Worm (Caenorhabditis elegans): ENCODE results near the gene dsb-1.

dsb-1 gene

DNA sequence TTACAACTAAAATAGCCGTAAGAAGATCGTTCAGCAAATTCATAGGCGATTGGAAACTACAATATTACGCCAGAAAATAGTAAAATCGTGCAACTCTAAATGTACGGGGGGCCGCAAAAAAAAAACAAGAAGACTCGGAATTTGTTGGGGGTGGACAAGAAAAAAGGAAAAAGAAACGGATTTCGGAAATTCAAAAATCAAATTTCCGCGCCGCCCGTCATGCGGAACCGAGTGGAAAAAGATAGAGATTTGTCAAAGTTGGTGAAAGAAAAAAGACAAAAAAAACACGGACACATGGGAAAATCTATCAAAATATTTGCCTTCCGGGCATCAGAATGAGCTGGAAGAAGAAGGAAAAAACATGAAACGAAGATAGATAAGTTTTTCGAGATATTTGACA lies 10.6 kb downstream of the dsb-1 start:
- no peak for TF ChIP-seq egrh-3 (GFP tag; IDR thresholded peaks at IDR 0.05)
- no peak for TF ChIP-seq Y56A3A.18 (GFP tag; IDR thresholded peaks at IDR 0.05)
- no peak for TF ChIP-seq die-1 (tag; optimal IDR thresholded peaks at IDR 0.05)
- TF ChIP-seq nhr-27 (tag; optimal IDR thresholded peaks at IDR 0.05) = no peak
- TF ChIP-seq F52B5.7 (tag; optimal IDR thresholded peaks at IDR 0.05) = no peak
- no peak for TF ChIP-seq hlh-26 (GFP tag; conservative IDR thresholded peaks at IDR 0.05)
- TF ChIP-seq nhr-120 (GFP tag; IDR thresholded peaks at IDR 0.05) = no peak
- TF ChIP-seq rpc-1 (optimal IDR thresholded peaks at IDR 0.05) = no peak
- TF ChIP-seq rpc-1 (tag; optimal IDR thresholded peaks at IDR 0.05) = no peak
- TF ChIP-seq zim-3 (tag; optimal IDR thresholded peaks at IDR 0.05) = no peak
- TF ChIP-seq lsl-1 (GFP tag; optimal IDR thresholded peaks at IDR 0.05) = no peak

- TF ChIP-seq snpc-1.1 (tag; optimal IDR thresholded peaks at IDR 0.05; ENCODE audit: insufficient read depth) (no peak), nhr-80 (tag; optimal IDR thresholded peaks at IDR 0.05) (peak; percentile 61), nhr-27 (tag; optimal IDR thresholded peaks at IDR 0.05) (no peak)
Measured at ce11 chrIV:12420455-12420854, 11.7 kb downstream of the dsb-1 start, which contains the start of gene ugt-65. TSS of gene ugt-65 (plus strand) at chrIV:12420683.

- TF ChIP-seq F22D6.2 (tag; optimal IDR thresholded peaks at IDR 0.05) (no peak), ekl-4 (GFP tag; IDR thresholded peaks at IDR 0.05) (no peak), F39B2.1 (GFP tag; IDR thresholded peaks at IDR 0.05) (no peak), F49E8.2 (tag; optimal IDR thresholded peaks at IDR 0.05; ENCODE audit: insufficient read depth) (no peak), dpff-1 (tag; optimal IDR thresholded peaks at IDR 0.05) (no peak), ztf-6 (GFP tag; IDR thresholded peaks at IDR 0.05) (no peak), nfya-2 (GFP tag; IDR thresholded peaks at IDR 0.05) (no peak), nhr-27 (tag; optimal IDR thresholded peaks at IDR 0.05) (no peak), madf-3 (GFP tag; IDR thresholded peaks at IDR 0.05) (no peak)
Measured at ce11 chrIV:12425595-12425994, 16.9 kb downstream of the dsb-1 start.

ce11 chrIV:12427687-12428284 lies 19.1 kb downstream of the dsb-1 start:
- no peak for TF ChIP-seq die-1 (tag; optimal IDR thresholded peaks at IDR 0.05)
- TF ChIP-seq cebp-2 (GFP tag; IDR thresholded peaks at IDR 0.05) = 0 out of 2 replicates have a peak, but pooled peaks have one; percentile 64
- peak; percentile 37 for TF ChIP-seq ztf-26 (tag; optimal IDR thresholded peaks at IDR 0.05)
- no peak for TF ChIP-seq atf-7 (tag; optimal IDR thresholded peaks at IDR 0.05)
- peak; percentile 94 for TF ChIP-seq zfh-2 (GFP tag; conservative IDR thresholded peaks at IDR 0.05)
- TF ChIP-seq athp-1 (tag; optimal IDR thresholded peaks at IDR 0.05) = peak; percentile 6
- TF ChIP-seq nfyb-1 (GFP tag; IDR thresholded peaks at IDR 0.05) = 0 out of 2 replicates have a peak, but pooled peaks have one; percentile 13
- TF ChIP-seq lin-40 (tag; optimal IDR thresholded peaks at IDR 0.05) = peak; percentile 22
- 0 out of 2 replicates have a peak, but pooled peaks have one; percentile 20 for TF ChIP-seq dox-1 (GFP tag; IDR thresholded peaks at IDR 0.05)
- TF ChIP-seq egrh-3 (GFP tag; IDR thresholded peaks at IDR 0.05) = peak; percentile 96
- TF ChIP-seq B0261.1 (tag; optimal IDR thresholded peaks at IDR 0.05) = no peak

- TF ChIP-seq unc-62 (GFP tag; optimal IDR thresholded peaks at IDR 0.05) = no peak
- no peak for TF ChIP-seq lin-35 (GFP tag; optimal IDR thresholded peaks at IDR 0.05)
- no peak for TF ChIP-seq sea-2 (GFP tag; IDR thresholded peaks at IDR 0.05)
- no peak for TF ChIP-seq ccch-3 (GFP tag; optimal IDR thresholded peaks at IDR 0.05)
- no peak for TF ChIP-seq mes-4 (tag; optimal IDR thresholded peaks at IDR 0.05)
- TF ChIP-seq madf-6 (GFP tag; IDR thresholded peaks at IDR 0.05) = no peak
- no peak for TF ChIP-seq K11D2.4 (GFP tag; IDR thresholded peaks at IDR 0.05)
- TF ChIP-seq Y95B8A.8 (GFP tag; IDR thresholded peaks at IDR 0.05) = no peak
- TF ChIP-seq cebp-2 (GFP tag; IDR thresholded peaks at IDR 0.05) = no peak
- TF ChIP-seq hmg-20 (GFP tag; IDR thresholded peaks at IDR 0.05) = no peak
- no peak for TF ChIP-seq ztf-22 (GFP tag; optimal IDR thresholded peaks at IDR 0.05)
- TF ChIP-seq athp-1 (tag; optimal IDR thresholded peaks at IDR 0.05) = no peak
- no peak for TF ChIP-seq him-1 (tag; optimal IDR thresholded peaks at IDR 0.05)
- no peak for TF ChIP-seq ekl-4 (GFP tag; IDR thresholded peaks at IDR 0.05)
- TF ChIP-seq ZK185.1 (tag; optimal IDR thresholded peaks at IDR 0.05; ENCODE audit: poor library complexity, severe bottlenecking) = no peak
- no peak for TF ChIP-seq sdz-38 (tag; optimal IDR thresholded peaks at IDR 0.05)
- TF ChIP-seq die-1 (tag; optimal IDR thresholded peaks at IDR 0.05) = no peak
Measured at ce11 chrIV:12428467-12428866, 19.7 kb downstream of the dsb-1 start, which contains the start of gene col-130. TSS of gene col-130 (minus strand) at chrIV:12428516.
